Fruit fly (Drosophila melanogaster) whole organism, embryonic: Measurements from ENCODE around the gene CG10164.

Experiments used
- Bgb ChIP-seq: fragments of 200-800 bp; sonication (Bioruptor generic); IDR thresholded peaks from 2 replicates; pipeline ENCODE4 v1.3.6; 2022; ENCODE audit warnings: missing biosample characterization, missing genetic modification characterization; ENCODE audit not compliant: partially characterized antibody
- CG10543 ChIP-seq: fragments of 200-800 bp; sonication (Bioruptor generic); optimal IDR thresholded peaks from 3 replicates; lab custom pipeline; 2017; ENCODE audit warnings: missing biosample characterization, mild to moderate bottlenecking, missing genetic modification characterization, moderate library complexity
- CG11456 ChIP-seq: fragments of 200-800 bp; sonication (Bioruptor generic); IDR thresholded peaks from 3 replicates; pipeline ENCODE4 v1.3.6; 2022; ENCODE audit warnings: missing biosample characterization, missing genetic modification characterization
- CG13775 ChIP-seq: fragments of 200-800 bp; sonication (Bioruptor generic); optimal IDR thresholded peaks from 3 replicates; lab custom pipeline; 2017; ENCODE audit warnings: missing biosample characterization, mild to moderate bottlenecking, missing genetic modification characterization
- CG13894 ChIP-seq: fragments of 200-800 bp; sonication (Bioruptor generic); optimal IDR thresholded peaks from 3 replicates; lab custom pipeline; 2018; ENCODE audit warnings: missing biosample characterization, mild to moderate bottlenecking, missing genetic modification characterization, moderate library complexity
- CG15269 ChIP-seq: fragments of 200-800 bp; sonication (Bioruptor generic); optimal IDR thresholded peaks from 2 replicates; lab custom pipeline; 2018; ENCODE audit warnings: missing biosample characterization, mild to moderate bottlenecking, missing genetic modification characterization, moderate library complexity
- CG1603 ChIP-seq: fragments of 200-800 bp; sonication (Bioruptor generic); optimal IDR thresholded peaks from 2 replicates; lab custom pipeline; 2019; ENCODE audit warnings: missing biosample characterization, mild to moderate bottlenecking, missing genetic modification characterization, moderate library complexity
- CG17361 ChIP-seq: fragments of 200-800 bp; sonication (Bioruptor generic); IDR thresholded peaks from 3 replicates; pipeline ENCODE4 v1.3.6; 2022; ENCODE audit warnings: missing biosample characterization, missing genetic modification characterization
- CG17568 ChIP-seq: fragments of 200-800 bp; sonication (Bioruptor generic); optimal IDR thresholded peaks from 2 replicates; lab custom pipeline; 2018; ENCODE audit warnings: missing biosample characterization, mild to moderate bottlenecking, missing genetic modification characterization, moderate library complexity
- CG17612 ChIP-seq: fragments of 200-800 bp; sonication (Bioruptor generic); IDR thresholded peaks from 2 replicates; pipeline ENCODE4 v1.3.6; 2022; ENCODE audit warnings: missing biosample characterization, missing genetic modification characterization
- CG17802 ChIP-seq: fragments of 200-800 bp; sonication (Bioruptor generic); optimal IDR thresholded peaks from 2 replicates; lab custom pipeline; 2018; ENCODE audit warnings: missing biosample characterization, mild to moderate bottlenecking, missing genetic modification characterization, moderate library complexity
- CG3407 ChIP-seq: fragments of 200-800 bp; sonication (Bioruptor generic); optimal IDR thresholded peaks from 2 replicates; lab custom pipeline; 2018; ENCODE audit warnings: missing biosample characterization, mild to moderate bottlenecking, missing genetic modification characterization
- CG34376 ChIP-seq: fragments of 200-800 bp; sonication (Bioruptor generic); optimal IDR thresholded peaks from 2 replicates; lab custom pipeline; 2018; ENCODE audit warnings: missing biosample characterization, mild to moderate bottlenecking, missing genetic modification characterization
- CG6175 ChIP-seq: fragments of 200-800 bp; sonication (Bioruptor generic); IDR thresholded peaks from 3 replicates; pipeline ENCODE4 v1.3.6; 2022; ENCODE audit warnings: missing biosample characterization, missing genetic modification characterization
- CG6683 ChIP-seq: fragments of 200-800 bp; sonication (Bioruptor generic); optimal IDR thresholded peaks from 2 replicates; lab custom pipeline; 2017; ENCODE audit warnings: missing biosample characterization, mild to moderate bottlenecking, missing genetic modification characterization, missing genetic modification reagents
- CG6765 ChIP-seq: fragments of 200-800 bp; sonication (Bioruptor generic); optimal IDR thresholded peaks from 3 replicates; lab custom pipeline; 2017; ENCODE audit warnings: missing biosample characterization, mild to moderate bottlenecking, missing genetic modification characterization
- CG7556 ChIP-seq: fragments of 200-800 bp; sonication (Bioruptor generic); optimal IDR thresholded peaks from 2 replicates; lab custom pipeline; 2017; ENCODE audit warnings: missing biosample characterization, mild to moderate bottlenecking, missing genetic modification characterization
- CG7928 ChIP-seq: fragments of 200-800 bp; sonication (Bioruptor generic); optimal IDR thresholded peaks from 2 replicates; lab custom pipeline; 2017; ENCODE audit warnings: missing biosample characterization, mild to moderate bottlenecking, missing genetic modification characterization
- CG8388 ChIP-seq: fragments of 200-800 bp; sonication (Bioruptor generic); optimal IDR thresholded peaks from 2 replicates; lab custom pipeline; 2019; ENCODE audit warnings: missing biosample characterization, mild to moderate bottlenecking, missing genetic modification characterization, moderate library complexity
- CG8765 ChIP-seq: fragments of 200-800 bp; sonication (Bioruptor generic); IDR thresholded peaks from 2 replicates; pipeline ENCODE4 v1.3.6; 2022; ENCODE audit warnings: missing biosample characterization, missing genetic modification characterization
- CG9215 ChIP-seq: fragments of 200-800 bp; sonication (Bioruptor generic); IDR thresholded peaks from 2 replicates; pipeline ENCODE4 v1.3.6; 2022; ENCODE audit warnings: missing biosample characterization, missing genetic modification characterization
- D19A ChIP-seq: fragments of 200-800 bp; optimal IDR thresholded peaks from 3 replicates; lab custom pipeline; 2019; ENCODE audit warnings: missing biosample characterization, mild to moderate bottlenecking, missing genetic modification characterization, moderate library complexity
- Dad ChIP-seq: fragments of 200-800 bp; sonication (Bioruptor generic); optimal IDR thresholded peaks from 3 replicates; lab custom pipeline; 2016; ENCODE audit warnings: missing biosample characterization, missing genetic modification characterization
- Drgx ChIP-seq: fragments of 200-800 bp; sonication (Bioruptor generic); IDR thresholded peaks from 2 replicates; pipeline ENCODE4 v1.3.6; 2022; ENCODE audit warnings: missing biosample characterization, missing genetic modification characterization
- Ets97D ChIP-seq: fragments of 200-800 bp; sonication (Bioruptor generic); optimal IDR thresholded peaks from 3 replicates; lab custom pipeline; 2016; ENCODE audit warnings: missing biosample characterization, missing genetic modification characterization
- H15 ChIP-seq: fragments of 200-800 bp; sonication (Bioruptor generic); IDR thresholded peaks from 3 replicates; pipeline ENCODE4 v1.3.6; 2022; ENCODE audit warnings: missing biosample characterization, missing genetic modification characterization
- HLH3B ChIP-seq: fragments of 200-800 bp; sonication (Bioruptor generic); IDR thresholded peaks from 2 replicates; pipeline ENCODE4 v1.3.6; 2022; ENCODE audit warnings: missing biosample characterization, missing genetic modification characterization
- HLH54F ChIP-seq: fragments of 200-800 bp; sonication (Bioruptor generic); optimal IDR thresholded peaks from 3 replicates; lab custom pipeline; 2016; ENCODE audit warnings: missing biosample characterization, missing genetic modification characterization
- HLHmδ ChIP-seq: fragments of 200-800 bp; sonication (Bioruptor generic); optimal IDR thresholded peaks from 2 replicates; lab custom pipeline; 2018; ENCODE audit warnings: missing biosample characterization, mild to moderate bottlenecking, missing genetic modification characterization, moderate library complexity
- HmgD ChIP-seq: fragments of 200-800 bp; sonication (Bioruptor generic); optimal IDR thresholded peaks from 3 replicates; lab custom pipeline; 2016; ENCODE audit warnings: missing biosample characterization, missing genetic modification characterization
- Mrtf ChIP-seq: fragments of 200-800 bp; sonication (Bioruptor generic); IDR thresholded peaks from 3 replicates; pipeline ENCODE4 v1.3.6; 2022; ENCODE audit warnings: missing biosample characterization, missing genetic modification characterization
- NFAT ChIP-seq: fragments of 200-800 bp; sonication (Bioruptor generic); IDR thresholded peaks from 2 replicates; pipeline ENCODE4 v1.3.6; 2022; ENCODE audit warnings: missing biosample characterization, missing genetic modification characterization
- Neu2 ChIP-seq: fragments of 200-800 bp; sonication (Bioruptor generic); optimal IDR thresholded peaks from 3 replicates; lab custom pipeline; 2016; ENCODE audit warnings: missing biosample characterization, missing genetic modification characterization, borderline replicate concordance
- Oaz ChIP-seq: fragments of 200-800 bp; sonication (Bioruptor generic); IDR thresholded peaks from 2 replicates; pipeline ENCODE4 v1.3.6; 2022; ENCODE audit warnings: missing biosample characterization, missing genetic modification characterization
- Oli ChIP-seq: fragments of 200-800 bp; sonication (Bioruptor generic); optimal IDR thresholded peaks from 2 replicates; lab custom pipeline; 2018; ENCODE audit warnings: missing biosample characterization, mild to moderate bottlenecking, missing genetic modification characterization, moderate library complexity
- Side ChIP-seq: fragments of 200-800 bp; sonication (Bioruptor generic); optimal IDR thresholded peaks from 2 replicates; lab custom pipeline; 2016; ENCODE audit warnings: missing biosample characterization, missing genetic modification characterization
- Six4 ChIP-seq: fragments of 200-800 bp; sonication (Bioruptor generic); optimal IDR thresholded peaks from 2 replicates; lab custom pipeline; 2016; ENCODE audit warnings: missing biosample characterization, missing genetic modification characterization
- Sox102F ChIP-seq: fragments of 200-800 bp; sonication (Bioruptor generic); optimal IDR thresholded peaks from 2 replicates; lab custom pipeline; 2018; ENCODE audit warnings: missing biosample characterization, mild to moderate bottlenecking, missing genetic modification characterization, moderate library complexity
- Usf ChIP-seq: fragments of 200-800 bp; sonication (Bioruptor generic); optimal IDR thresholded peaks from 2 replicates; lab custom pipeline; 2017; ENCODE audit warnings: missing genotype, missing biosample characterization, missing genetic modification characterization
- dm ChIP-seq: fragments of 200-800 bp; sonication (Bioruptor generic); optimal IDR thresholded peaks from 3 replicates; lab custom pipeline; 2016; ENCODE audit warnings: missing biosample characterization, missing genetic modification characterization
- ftz-f1 ChIP-seq: fragments of 200-800 bp; sonication (Bioruptor generic); optimal IDR thresholded peaks from 2 replicates; lab custom pipeline; 2016; ENCODE audit warnings: missing biosample characterization, missing genetic modification characterization
- jigr1 ChIP-seq: fragments of 200-800 bp; sonication (Bioruptor generic); IDR thresholded peaks from 3 replicates; pipeline ENCODE4 v1.3.6; 2022; ENCODE audit warnings: missing biosample characterization, missing genetic modification characterization
- kni ChIP-seq: fragments of 200-800 bp; sonication (Bioruptor generic); optimal IDR thresholded peaks from 3 replicates; lab custom pipeline; 2017; ENCODE audit warnings: mild to moderate bottlenecking, missing biosample characterization, missing genetic modification reagents, missing genetic modification characterization
- lilli ChIP-seq: fragments of 200-800 bp; sonication (Bioruptor generic); optimal IDR thresholded peaks from 3 replicates; lab custom pipeline; 2016; ENCODE audit warnings: missing biosample characterization, missing genetic modification characterization
- row ChIP-seq: fragments of 200-800 bp; sonication (Bioruptor generic); IDR thresholded peaks from 3 replicates; pipeline ENCODE4 v1.3.6; 2022; ENCODE audit warnings: missing biosample characterization, missing genetic modification characterization
- sc ChIP-seq, 3 experiments: fragments of >200 bp in 2 of 3; fragments of 200-800 bp in 1 of 3; sonication (Bioruptor generic) in 1 of 3; optimal IDR thresholded peaks; 2 replicates in 2 of 3; 3 replicates in 1 of 3; lab custom pipeline; 2017; ENCODE audit warnings: mild to moderate bottlenecking in 1 of 3, missing biosample characterization in 1 of 3, missing genetic modification characterization in 1 of 3, missing genetic modification reagents in 1 of 3
- tna ChIP-seq: fragments of 200-800 bp; sonication (Bioruptor generic); IDR thresholded peaks from 2 replicates; pipeline ENCODE4 v1.3.6; 2022; ENCODE audit warnings: missing biosample characterization, missing genetic modification characterization; ENCODE audit not compliant: partially characterized antibody
- usp ChIP-seq: fragments of >200 bp; optimal IDR thresholded peaks from 2 replicates; lab custom pipeline; 2017; ENCODE audit warnings: missing biosample characterization, missing genetic modification characterization
- yki ChIP-seq: fragments of >200 bp; optimal IDR thresholded peaks from 3 replicates; lab custom pipeline; 2018

CG10164 gene

dm6 chr3R:23527396-23527795 is 29.3 kb downstream of the CG10164 start:
- TF ChIP-seq CG8388 (GFP tag; lab: Kevin White, UChicago) (peak; percentile 44), Sox102F (GFP tag; lab: Kevin White, UChicago) (peak; percentile 31), row (GFP tag; lab: Robert Waterston, UW) (0 out of 3 replicates have a peak, but pooled peaks have one; percentile 15), CG1603 (tag; lab: Kevin White, UChicago) (peak; percentile 12), CG10543 (GFP tag; lab: Kevin White, UChicago) (no peak), Drgx (GFP tag; lab: Robert Waterston, UW) (peak; percentile 67)
- TF ChIP-seq, all 482 proteins: peak for 5

DNA sequence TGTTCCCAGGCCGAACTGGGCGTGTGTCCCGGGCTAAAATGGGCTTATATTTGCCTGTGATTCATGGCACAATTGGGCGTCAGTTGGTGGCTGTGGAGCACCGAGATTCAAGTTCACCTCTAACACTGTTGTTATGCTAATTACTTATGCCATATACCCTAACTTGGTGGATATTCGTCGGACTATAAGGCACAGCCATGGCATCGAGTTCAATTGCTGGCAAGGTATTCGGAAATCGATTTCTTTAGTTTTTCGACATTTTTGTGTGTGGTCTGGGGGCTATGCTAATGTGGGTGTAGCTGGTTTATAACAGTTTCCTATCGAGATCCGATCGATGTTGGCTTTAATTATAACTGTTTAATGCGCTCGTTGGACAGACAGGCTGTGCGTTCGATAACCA is 30.7 kb downstream of the CG10164 start:
- TF ChIP-seq CG13894 (tag; lab: Kevin White, UChicago) = no peak
- no peak for TF ChIP-seq CG3407 (GFP tag; lab: Kevin White, UChicago)
- no peak for TF ChIP-seq CG8765 (GFP tag; lab: Robert Waterston, UW)
- TF ChIP-seq CG17361 (GFP tag; lab: Robert Waterston, UW) = no peak
- no peak for TF ChIP-seq CG17612 (GFP tag; lab: Robert Waterston, UW)
- peak; percentile 38; the same call in 1 of the 2 replicates for TF ChIP-seq HLH3B (GFP tag; lab: Robert Waterston, UW)
- TF ChIP-seq sc (optimal IDR thresholded peaks at IDR 0.05; lab: Kevin White, UChicago) = no peak
- TF ChIP-seq sc (GFP tag; optimal IDR thresholded peaks at IDR 0.05; lab: Kevin White, UChicago) = no peak
- peak; percentile 18 for TF ChIP-seq ftz-f1
- TF ChIP-seq CG6683 = no peak
- no peak for TF ChIP-seq CG34376
- TF ChIP-seq D19A (tag; lab: Kevin White, UChicago) = peak; percentile 29
- no peak for TF ChIP-seq CG13775 (GFP tag; lab: Kevin White, UChicago)
- no peak for TF ChIP-seq CG17802
- no peak for TF ChIP-seq Oaz (GFP tag; lab: Robert Waterston, UW)
- TF ChIP-seq NFAT = peak; percentile 23; the same call in 1 of the 2 replicates
- TF ChIP-seq yki (lab: Kevin White, UChicago) = no peak
- TF ChIP-seq Neu2 = no peak
- TF ChIP-seq CG7928 = no peak
- TF ChIP-seq jigr1 = no peak
- peak; percentile 28; the same call in 1 of the 3 replicates for TF ChIP-seq Mrtf (GFP tag; lab: Robert Waterston, UW)
- TF ChIP-seq CG15269 = peak; percentile 65
- TF ChIP-seq kni (GFP tag; lab: Kevin White, UChicago) = no peak
- no peak for TF ChIP-seq CG6765
- TF ChIP-seq HLHmδ (GFP tag; lab: Kevin White, UChicago) = no peak
- TF ChIP-seq CG7556 (GFP tag; lab: Kevin White, UChicago) = no peak
- no peak for TF ChIP-seq Bgb (GFP tag; lab: Robert Waterston, UW)
- TF ChIP-seq CG17568 (GFP tag; lab: Kevin White, UChicago) = no peak
- no peak for TF ChIP-seq Usf (GFP tag; lab: Kevin White, UChicago)
- no peak for TF ChIP-seq H15
- no peak for TF ChIP-seq usp (GFP tag; lab: Kevin White, UChicago)
- TF ChIP-seq Oli (tag; lab: Kevin White, UChicago) = no peak
- no peak for TF ChIP-seq CG9215
- no peak for TF ChIP-seq lilli (GFP tag; lab: Kevin White, UChicago)
- no peak for TF ChIP-seq HmgD (GFP tag; lab: Kevin White, UChicago)
- no peak for TF ChIP-seq Ets97D (GFP tag; lab: Kevin White, UChicago)
- no peak for TF ChIP-seq dm (GFP tag; lab: Kevin White, UChicago)
- no peak for TF ChIP-seq HLH54F (GFP tag; lab: Kevin White, UChicago)
- TF ChIP-seq Sox102F (GFP tag; lab: Kevin White, UChicago) = peak; percentile 19
- TF ChIP-seq CG6175 (GFP tag; lab: Robert Waterston, UW) = no peak
- 0 out of 3 replicates have a peak, but pooled peaks have one; percentile 50 for TF ChIP-seq CG11456 (GFP tag; lab: Robert Waterston, UW)
- TF ChIP-seq Side (GFP tag; lab: Kevin White, UChicago) = no peak
- no peak for TF ChIP-seq Six4 (GFP tag; lab: Kevin White, UChicago)
- no peak for TF ChIP-seq Dad (GFP tag; lab: Kevin White, UChicago)
- TF ChIP-seq tna (GFP tag; lab: Robert Waterston, UW) = no peak
